Worm (Caenorhabditis elegans) whole organism, late embryonic: ENCODE measurements around the gene F44E5.15.
A peak's percentile ranks its signal among the peaks of the same experiment; 100 is the strongest.

Source experiments
- C08G9.2 ChIP-seq: sonication (generic microtip); optimal IDR thresholded peaks from 2 replicates; lab custom pipeline; 2016; ENCODE audit warnings: mild to moderate bottlenecking, missing genetic modification characterization, moderate library complexity, missing compliant biosample characterization
- C38D4.7 ChIP-seq: fragments of 200-800 bp; sonication (Bioruptor generic); optimal IDR thresholded peaks from 2 replicates; lab custom pipeline; 2018; ENCODE audit warnings: mild to moderate bottlenecking, missing genetic modification characterization, moderate library complexity, missing compliant biosample characterization
- F13H6.1 ChIP-seq: sonication (generic microtip); optimal IDR thresholded peaks from 2 replicates; lab custom pipeline; 2016; ENCODE audit warnings: missing genetic modification characterization, missing compliant biosample characterization
- K02D7.2 ChIP-seq: sonication (generic microtip); optimal IDR thresholded peaks from 2 replicates; lab custom pipeline; 2017; ENCODE audit warnings: mild to moderate bottlenecking, missing genetic modification characterization, missing compliant biosample characterization
- K09A11.1 ChIP-seq: sonication (generic microtip); optimal IDR thresholded peaks from 2 replicates; lab custom pipeline; 2017; ENCODE audit warnings: antibody characterized with exemption, mild to moderate bottlenecking, missing genetic modification characterization, missing compliant biosample characterization; ENCODE audit not compliant: insufficient read depth
- Y22D7AL.16 ChIP-seq: sonication (generic microtip); optimal IDR thresholded peaks from 2 replicates; lab custom pipeline; 2016; ENCODE audit warnings: missing genetic modification characterization, missing compliant biosample characterization
- ceh-14 ChIP-seq: sonication (generic microtip); optimal IDR thresholded peaks from 2 replicates; lab custom pipeline; 2016; ENCODE audit warnings: missing genotype, missing genetic modification characterization, missing compliant biosample characterization
- ceh-19 ChIP-seq: fragments of 200-800 bp; sonication (Bioruptor generic); optimal IDR thresholded peaks from 2 replicates; lab custom pipeline; 2018; ENCODE audit warnings: mild to moderate bottlenecking, missing genetic modification characterization, missing compliant biosample characterization
- ceh-22 ChIP-seq: sonication (generic microtip); optimal IDR thresholded peaks from 2 replicates; lab custom pipeline; 2017; ENCODE audit warnings: missing biosample characterization, missing genetic modification characterization
- ceh-30 ChIP-seq: fragments of 150-350 bp; optimal IDR thresholded peaks from 2 replicates; lab custom pipeline; 2014; ENCODE audit warnings: missing biosample characterization, missing genetic modification characterization
- ceh-31 ChIP-seq: sonication (generic microtip); optimal IDR thresholded peaks from 2 replicates; lab custom pipeline; 2016; ENCODE audit warnings: missing genetic modification characterization, missing compliant biosample characterization
- ceh-34 ChIP-seq: sonication (generic microtip); optimal IDR thresholded peaks from 2 replicates; lab custom pipeline; 2016; ENCODE audit warnings: mild to moderate bottlenecking, missing genetic modification characterization, missing compliant biosample characterization
- ceh-48 ChIP-seq: sonication (generic microtip); optimal IDR thresholded peaks from 2 replicates; lab custom pipeline; 2016; ENCODE audit warnings: missing genetic modification characterization, inconsistent platforms, missing compliant biosample characterization
- dmd-4 ChIP-seq: sonication (generic microtip); optimal IDR thresholded peaks from 2 replicates; lab custom pipeline; 2016; ENCODE audit warnings: borderline replicate concordance, missing genetic modification characterization, missing compliant biosample characterization
- dve-1 ChIP-seq: sonication (generic microtip); optimal IDR thresholded peaks from 2 replicates; lab custom pipeline; 2017; ENCODE audit warnings: antibody characterized with exemption, mild to moderate bottlenecking, missing genetic modification characterization, missing compliant biosample characterization
- elt-4 ChIP-seq: sonication (generic microtip); optimal IDR thresholded peaks from 2 replicates; lab custom pipeline; 2016; ENCODE audit warnings: missing genetic modification characterization, missing compliant biosample characterization
- ets-4 ChIP-seq: sonication (generic microtip); optimal IDR thresholded peaks from 2 replicates; lab custom pipeline; 2016; ENCODE audit warnings: missing genetic modification characterization, missing compliant biosample characterization
- fax-1 ChIP-seq: sonication (generic microtip); optimal IDR thresholded peaks from 2 replicates; lab custom pipeline; 2016; ENCODE audit warnings: missing genotype, missing genetic modification characterization, missing compliant biosample characterization
- fkh-10 ChIP-seq: fragments of 150-350 bp; optimal IDR thresholded peaks from 2 replicates; lab custom pipeline; 2014; ENCODE audit warnings: missing biosample characterization, missing genetic modification reagents, missing genetic modification characterization
- gmeb-2 ChIP-seq: sonication (generic microtip); optimal IDR thresholded peaks from 2 replicates; lab custom pipeline; 2016; ENCODE audit warnings: missing genetic modification characterization, inconsistent platforms, missing compliant biosample characterization
- hlh-13 ChIP-seq: fragments of 200-800 bp; sonication (Bioruptor generic); optimal IDR thresholded peaks from 2 replicates; lab custom pipeline; 2018; ENCODE audit warnings: mild to moderate bottlenecking, missing genetic modification characterization, missing compliant biosample characterization
- hlh-15 ChIP-seq: sonication (generic microtip); optimal IDR thresholded peaks from 2 replicates; lab custom pipeline; 2016; ENCODE audit warnings: missing genetic modification characterization, missing compliant biosample characterization
- hlh-30 ChIP-seq: sonication (generic microtip); optimal IDR thresholded peaks from 2 replicates; lab custom pipeline; 2017; ENCODE audit warnings: antibody characterized with exemption, missing genetic modification characterization, missing compliant biosample characterization; ENCODE audit not compliant: insufficient read depth
- hlh-6 ChIP-seq: sonication (generic microtip); optimal IDR thresholded peaks from 2 replicates; lab custom pipeline; 2016; ENCODE audit warnings: missing genotype, missing genetic modification characterization, missing compliant biosample characterization
- lin-11 ChIP-seq: fragments of 200-800 bp; sonication (Bioruptor generic); optimal IDR thresholded peaks from 2 replicates; lab custom pipeline; 2018; ENCODE audit warnings: mild to moderate bottlenecking, missing genetic modification characterization, missing compliant biosample characterization
- nfya-1 ChIP-seq: sonication (generic microtip); optimal IDR thresholded peaks from 2 replicates; lab custom pipeline; 2017; ENCODE audit warnings: missing genetic modification characterization, mild to moderate bottlenecking, missing compliant biosample characterization, antibody characterized with exemption, moderate library complexity
- nhr-11 ChIP-seq: fragments of 150-350 bp; optimal IDR thresholded peaks from 2 replicates; lab custom pipeline; 2014; ENCODE audit warnings: missing biosample characterization, missing genetic modification characterization
- pax-1 ChIP-seq: fragments of 150-350 bp; optimal IDR thresholded peaks from 2 replicates; lab custom pipeline; 2014; ENCODE audit warnings: missing biosample characterization, missing genetic modification characterization
- pha-2 ChIP-seq: sonication (generic microtip); optimal IDR thresholded peaks from 2 replicates; lab custom pipeline; 2017; ENCODE audit warnings: mild to moderate bottlenecking, missing genetic modification characterization, missing compliant biosample characterization
- pros-1 ChIP-seq: fragments of 150-350 bp; optimal IDR thresholded peaks from 2 replicates; lab custom pipeline; 2014; ENCODE audit warnings: missing biosample characterization, missing genetic modification reagents, missing genetic modification characterization
- ref-2 ChIP-seq: sonication (generic microtip); optimal IDR thresholded peaks from 2 replicates; lab custom pipeline; 2016; ENCODE audit warnings: missing genetic modification characterization, missing compliant biosample characterization
- sdc-2 ChIP-seq: sonication (generic microtip); optimal IDR thresholded peaks from 2 replicates; lab custom pipeline; 2016; ENCODE audit warnings: missing genotype, missing genetic modification characterization, missing compliant biosample characterization
- syd-9 ChIP-seq: sonication (generic microtip); optimal IDR thresholded peaks from 2 replicates; lab custom pipeline; 2016; ENCODE audit warnings: mild to moderate bottlenecking, missing genetic modification characterization, moderate library complexity, missing compliant biosample characterization
- tbx-2 ChIP-seq: sonication (generic microtip); optimal IDR thresholded peaks from 2 replicates; lab custom pipeline; 2016; ENCODE audit warnings: missing genetic modification characterization, missing compliant biosample characterization
- tbx-7 ChIP-seq: sonication (generic microtip); optimal IDR thresholded peaks from 2 replicates; lab custom pipeline; 2016; ENCODE audit warnings: missing genotype, missing genetic modification characterization, missing compliant biosample characterization
- ttx-3 ChIP-seq: sonication (generic microtip); optimal IDR thresholded peaks from 2 replicates; lab custom pipeline; 2016; ENCODE audit warnings: missing genetic modification reagents, missing genetic modification characterization, missing compliant biosample characterization
- unc-3 ChIP-seq, 2 experiments: fragments of 200-800 bp in 1 of 2; sonication (Bioruptor generic) in 1 of 2; sonication (generic microtip) in 1 of 2; conservative IDR thresholded peaks in 1 of 2; optimal IDR thresholded peaks in 1 of 2; 2 replicates each; pipeline versions ENCODE4 v1.3.6 to Lab custom; 2016 to 2022; ENCODE audit warnings: missing compliant biosample characterization in 2 of 2, missing genetic modification characterization in 2 of 2, missing genetic modification reagents in 1 of 2
- unc-86 ChIP-seq: sonication (generic microtip); optimal IDR thresholded peaks from 2 replicates; lab custom pipeline; 2016; ENCODE audit warnings: missing genetic modification characterization, missing compliant biosample characterization
- zip-5 ChIP-seq: sonication (generic microtip); optimal IDR thresholded peaks from 2 replicates; lab custom pipeline; 2016; ENCODE audit warnings: missing genetic modification characterization, missing compliant biosample characterization
- ztf-16 ChIP-seq: sonication (generic microtip); optimal IDR thresholded peaks from 2 replicates; lab custom pipeline; 2017; ENCODE audit warnings: missing genetic modification characterization, missing compliant biosample characterization

Gene F44E5.15

ce11 chrII:11774218-11774617, 1.8 kb downstream of the F44E5.15 start, which contains the start of gene F44E5.1:
Gene F44E5.1, minus strand, starts transcription at chrII:11774559.
- TF ChIP-seq hlh-6 (tag; lab: Kevin White, UChicago) (no peak), ceh-22 (tag; lab: Kevin White, UChicago) (no peak), C08G9.2 (tag; lab: Kevin White, UChicago) (no peak), ets-4 (tag; lab: Kevin White, UChicago) (no peak), syd-9 (tag; lab: Kevin White, UChicago) (no peak), unc-86 (tag; lab: Kevin White, UChicago) (no peak), sdc-2 (tag; lab: Kevin White, UChicago) (no peak), dmd-4 (tag; lab: Kevin White, UChicago) (no peak)

DNA sequence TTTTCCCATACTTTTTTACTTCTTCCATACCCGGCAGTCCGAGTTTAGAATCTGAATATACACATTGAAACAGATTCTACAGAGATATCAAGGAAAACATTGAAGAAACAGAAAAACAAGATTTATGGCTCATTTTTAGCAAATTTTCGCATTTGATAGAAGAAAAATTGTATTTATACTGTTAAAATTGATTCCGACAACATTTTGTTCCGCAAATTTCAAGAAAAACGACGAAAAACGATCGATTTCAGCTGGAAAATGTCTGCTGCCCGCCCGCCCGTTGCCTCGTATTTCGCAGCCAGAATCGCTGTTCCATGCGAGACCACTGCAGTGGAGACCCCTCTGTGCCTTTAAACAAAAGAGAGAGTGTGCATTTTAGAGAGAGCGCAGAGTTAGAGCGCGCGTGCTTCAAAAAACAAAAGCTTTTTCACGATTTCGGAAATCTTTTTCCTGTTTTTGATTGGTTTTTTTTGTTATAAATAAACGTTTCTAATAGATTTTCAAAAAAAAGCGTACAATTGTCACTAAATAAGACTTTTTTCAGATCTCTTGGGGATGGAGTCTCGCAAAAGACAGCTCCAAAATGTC, 5.5 kb downstream of the F44E5.15 start, which contains the start of the genes patr-1 and dna-2:
TSS of gene patr-1 (minus strand) at position 51 of the 588 bp plus-strand sequence.
TSS of gene dna-2 (plus strand) at position 538 of the 588 bp plus-strand sequence.
- TF ChIP-seq elt-4 (no peak), nfya-1 (tag; lab: Kevin White, UChicago) (peak; percentile 61), hlh-30 (tag; lab: Kevin White, UChicago) (peak; percentile 29), dmd-4 (tag; lab: Kevin White, UChicago) (no peak), tbx-7 (tag; lab: Kevin White, UChicago) (no peak), unc-86 (tag; lab: Kevin White, UChicago) (no peak), pros-1 (tag; lab: Kevin White, UChicago) (no peak), lin-11 (tag; lab: Kevin White, UChicago) (no peak), dve-1 (tag; lab: Kevin White, UChicago) (no peak), pax-1 (tag; lab: Kevin White, UChicago) (no peak), hlh-13 (GFP tag; lab: Kevin White, UChicago) (no peak), C38D4.7 (GFP tag; lab: Kevin White, UChicago) (no peak), Y22D7AL.16 (tag; lab: Kevin White, UChicago) (no peak), ttx-3 (tag; lab: Kevin White, UChicago) (no peak), ceh-19 (GFP tag; lab: Kevin White, UChicago) (no peak), ceh-31 (peak; percentile 15), pha-2 (no peak), ztf-16 (tag; lab: Kevin White, UChicago) (no peak), ref-2 (tag; lab: Kevin White, UChicago) (no peak), fax-1 (tag; lab: Kevin White, UChicago) (no peak), F13H6.1 (tag; lab: Kevin White, UChicago) (no peak), K02D7.2 (tag; lab: Kevin White, UChicago) (no peak), ceh-30 (tag; lab: Kevin White, UChicago) (no peak), ceh-34 (tag; lab: Kevin White, UChicago) (no peak), unc-3 (GFP tag; conservative IDR thresholded peaks at IDR 0.05; lab: Robert Waterston, UW) (no peak), unc-3 (tag; optimal IDR thresholded peaks at IDR 0.05; lab: Kevin White, UChicago) (no peak), tbx-2 (tag; lab: Kevin White, UChicago) (peak; percentile 3), ceh-48 (tag; lab: Kevin White, UChicago) (no peak), ceh-14 (no peak), K09A11.1 (no peak), hlh-15 (tag; lab: Kevin White, UChicago) (no peak), nhr-11 (tag; lab: Kevin White, UChicago) (no peak), zip-5 (tag; lab: Kevin White, UChicago) (no peak), fkh-10 (GFP tag; lab: Kevin White, UChicago) (no peak), gmeb-2 (tag; lab: Kevin White, UChicago) (no peak)
